Worm (Caenorhabditis elegans) whole organism, L4/young adult: Measurements from ENCODE around the gene cdd-1.
A peak's percentile ranks its signal among the peaks of the same experiment; 100 is the strongest.

Experiments
- W03F9.2 ChIP-seq: fragments of 150-350 bp; optimal IDR thresholded peaks from 2 replicates; lab custom pipeline; 2014; ENCODE audit warnings: missing biosample characterization, missing genetic modification characterization
- dao-5 ChIP-seq: sonication (generic microtip); optimal IDR thresholded peaks from 2 replicates; lab custom pipeline; 2016; ENCODE audit warnings: missing genotype, missing genetic modification characterization, moderate library complexity, missing compliant biosample characterization
- him-1 ChIP-seq: sonication (generic microtip); optimal IDR thresholded peaks from 2 replicates; lab custom pipeline; 2016; ENCODE audit warnings: missing genotype, missing genetic modification reagents, missing genetic modification characterization, missing compliant biosample characterization

The cdd-1 gene

ce11 chrX:8210999-8211398, at the start of gene cdd-1:
TSS of gene cdd-1 (minus strand) at chrX:8211149.
- no peak for TF ChIP-seq W03F9.2 (tag; lab: Kevin White, UChicago)
- TF ChIP-seq dao-5: no peak
- TF ChIP-seq him-1: no peak

DNA sequence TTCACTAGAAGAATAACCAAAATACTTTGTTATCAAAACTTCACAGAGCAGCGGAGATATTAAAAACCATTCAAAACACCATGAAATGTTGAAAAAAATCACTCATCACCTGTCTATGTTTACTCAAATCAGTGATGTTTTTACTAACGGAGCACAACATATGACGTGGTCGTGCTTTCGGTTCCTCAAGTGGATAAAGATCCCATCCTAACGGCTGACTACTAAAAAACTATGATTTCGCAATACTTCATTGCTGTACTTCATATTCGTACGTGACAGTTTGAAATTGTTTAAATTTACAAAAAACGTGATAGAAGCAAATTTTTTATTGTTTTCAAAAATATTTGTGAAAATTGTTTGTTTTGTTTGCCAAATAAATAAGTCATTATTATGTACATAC, 46.7 kb upstream of the cdd-1 start:
- TF ChIP-seq him-1: no peak
- no peak for TF ChIP-seq W03F9.2 (tag; lab: Kevin White, UChicago)
- TF ChIP-seq dao-5: no peak

DNA sequence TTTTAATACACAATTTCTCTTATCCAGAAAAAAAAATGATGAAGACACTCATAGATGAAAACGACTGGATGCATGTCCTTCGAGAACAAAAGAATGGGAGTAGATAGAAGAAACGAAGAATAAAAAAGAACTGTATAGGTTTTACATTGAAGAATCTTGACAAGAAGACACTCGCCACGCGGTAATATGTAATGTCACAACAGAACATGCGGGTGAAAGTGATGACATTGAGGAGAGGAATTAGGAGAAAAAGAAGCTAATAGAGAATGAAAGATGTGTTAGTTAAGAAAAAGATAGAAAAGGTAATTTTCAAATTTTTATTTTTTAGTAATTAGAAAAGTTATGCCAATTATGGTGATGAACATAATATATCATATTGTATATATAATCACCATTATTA, 44.5 kb upstream of the cdd-1 start:
- TF ChIP-seq him-1 (no peak), dao-5 (no peak), W03F9.2 (tag; lab: Kevin White, UChicago) (no peak)

DNA sequence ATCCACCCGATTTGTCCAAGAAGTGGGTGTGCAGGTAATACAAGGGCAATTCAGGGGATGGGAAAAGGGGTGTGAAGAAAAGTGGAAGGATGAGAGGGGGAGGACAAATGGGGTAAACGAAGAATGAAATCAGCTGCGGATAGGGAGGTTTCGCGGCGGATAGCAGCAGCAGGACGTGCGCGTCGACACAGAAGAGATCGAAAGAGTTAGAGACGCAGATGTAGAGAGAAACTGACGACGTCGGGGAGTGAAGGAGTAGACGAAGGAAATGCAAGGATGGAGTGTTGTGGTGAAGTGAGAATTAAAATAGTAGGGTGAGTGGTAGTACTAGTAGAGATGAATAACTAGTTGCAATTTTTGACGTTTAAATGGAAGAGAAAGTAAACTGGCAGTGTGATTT, 41.3 kb upstream of the cdd-1 start, which contains the start of gene M60.6:
M60.6 (minus strand) TSS at position 166 of the 400 bp plus-strand sequence.
- TF ChIP-seq W03F9.2 (tag; lab: Kevin White, UChicago) (no peak), dao-5 (no peak), him-1 (no peak)

DNA sequence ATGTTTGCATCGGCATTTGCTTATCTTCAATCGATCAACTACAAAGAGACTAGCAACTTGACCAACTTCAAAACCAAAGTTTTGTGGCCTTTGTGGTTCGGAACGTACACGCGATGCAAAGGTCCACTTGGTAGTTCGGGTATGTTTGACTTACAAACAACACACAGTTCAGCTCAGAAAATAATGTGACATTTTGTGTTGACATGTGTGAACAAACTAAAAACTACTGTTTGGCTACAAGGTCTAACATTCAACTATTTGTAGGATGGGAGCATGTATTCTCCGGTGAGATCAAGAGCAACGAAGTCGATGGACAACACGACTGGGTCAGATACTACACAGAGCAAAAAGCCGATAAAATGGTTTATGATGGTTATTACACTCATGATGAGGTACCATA, 36.1 kb upstream of the cdd-1 start:
- TF ChIP-seq dao-5 (no peak), him-1 (no peak), W03F9.2 (tag; lab: Kevin White, UChicago) (no peak)

DNA sequence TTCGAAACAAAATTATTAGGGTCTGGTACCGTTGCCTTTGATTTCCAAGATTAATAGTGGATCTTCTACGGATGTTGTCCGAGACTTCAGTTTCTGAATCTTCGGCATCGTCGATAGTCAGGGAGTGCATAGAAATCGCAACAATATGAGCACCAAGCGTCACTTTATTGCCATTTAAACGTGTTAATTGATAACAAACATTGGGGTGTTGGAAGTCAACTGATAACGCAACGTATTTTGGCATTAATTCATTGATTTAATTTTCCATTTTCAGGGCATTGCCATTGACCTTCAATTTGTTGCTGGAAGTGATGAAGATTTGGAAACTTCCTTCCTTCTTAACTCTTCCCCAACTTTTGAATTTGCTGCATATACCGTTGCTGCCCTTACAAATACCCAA, 35.2 kb upstream of the cdd-1 start, which contains the start of gene kqt-2:
kqt-2 (minus strand) TSS at position 244 of the 400 bp plus-strand sequence.
- TF ChIP-seq him-1 (no peak), W03F9.2 (tag; lab: Kevin White, UChicago) (no peak), dao-5 (no peak)

- TF ChIP-seq him-1: no peak
- TF ChIP-seq dao-5: no peak
- no peak for TF ChIP-seq W03F9.2 (tag; lab: Kevin White, UChicago)
Measured at ce11 chrX:8243116-8243515, 32.2 kb upstream of the cdd-1 start.

- TF ChIP-seq W03F9.2 (tag; lab: Kevin White, UChicago) (no peak), dao-5 (no peak), him-1 (no peak)
Measured at ce11 chrX:8241906-8242305, 31.0 kb upstream of the cdd-1 start, which contains the start of gene endu-2. TSS of gene endu-2 (plus strand) at chrX:8242301.

ce11 chrX:8238639-8239055, 27.7 kb upstream of the cdd-1 start:
- TF ChIP-seq dao-5 (no peak), W03F9.2 (tag; lab: Kevin White, UChicago) (no peak), him-1 (no peak)

- TF ChIP-seq W03F9.2 (tag; lab: Kevin White, UChicago): no peak
- no peak for TF ChIP-seq dao-5
- no peak for TF ChIP-seq him-1
Measured at ce11 chrX:8236515-8236914, 25.6 kb upstream of the cdd-1 start.

- TF ChIP-seq W03F9.2 (tag; lab: Kevin White, UChicago) (no peak), dao-5 (no peak), him-1 (no peak)
Measured at ce11 chrX:8235994-8236393, 25.0 kb upstream of the cdd-1 start, which contains the start of gene M60.4. TSS of gene M60.4 (minus strand) at chrX:8236314.

- TF ChIP-seq W03F9.2 (tag; lab: Kevin White, UChicago) (no peak), dao-5 (no peak), him-1 (no peak)
Measured at ce11 chrX:8233554-8233953, 22.6 kb upstream of the cdd-1 start.

DNA sequence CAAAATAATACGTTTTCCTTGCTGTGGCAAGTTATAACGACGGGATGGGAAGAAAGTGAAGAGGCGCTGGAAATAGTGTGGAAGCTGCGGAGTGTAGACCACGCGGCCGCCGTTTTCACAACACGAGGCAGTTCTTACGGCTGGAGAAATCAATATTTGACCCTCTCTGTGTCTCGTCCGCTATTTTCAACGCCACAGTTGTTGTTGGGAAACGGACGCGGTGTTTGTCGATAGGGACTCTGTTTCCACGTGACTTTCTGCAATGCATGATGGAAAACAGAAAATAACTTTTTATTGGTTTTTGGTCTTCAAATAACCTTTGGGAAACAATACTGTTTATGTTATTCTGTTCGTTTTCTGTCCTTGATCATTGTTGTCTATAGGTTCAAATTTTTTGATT, 20.9 kb upstream of the cdd-1 start, which contains the start of gene K02A6.3:
K02A6.3 (minus strand) TSS at position 74 of the 400 bp plus-strand sequence.
- TF ChIP-seq W03F9.2 (tag; lab: Kevin White, UChicago): peak; percentile 58
- no peak for TF ChIP-seq dao-5

- no peak for TF ChIP-seq dao-5
- TF ChIP-seq him-1: no peak
- no peak for TF ChIP-seq W03F9.2 (tag; lab: Kevin White, UChicago)
Measured at ce11 chrX:8230579-8230978, 19.6 kb upstream of the cdd-1 start.

DNA sequence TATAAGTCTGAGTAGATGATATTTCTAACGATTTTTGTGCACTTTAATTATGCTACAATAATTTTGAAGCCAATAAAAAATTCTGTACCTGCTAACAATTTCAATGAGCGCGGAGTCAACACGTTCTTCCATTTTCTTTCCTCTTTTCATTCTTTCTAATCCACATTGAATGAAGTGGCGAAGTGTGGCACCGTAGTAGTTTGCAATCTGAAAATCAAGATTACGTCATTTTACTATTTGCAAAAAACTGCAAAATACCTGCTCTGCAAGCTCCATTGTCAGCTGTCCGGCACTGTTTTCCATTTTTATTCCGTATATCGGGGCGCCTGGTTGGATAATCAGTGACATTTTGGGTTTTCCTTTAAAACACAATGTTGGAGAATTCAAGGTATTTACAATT, 18.3 kb upstream of the cdd-1 start:
- no peak for TF ChIP-seq him-1
- no peak for TF ChIP-seq dao-5
- no peak for TF ChIP-seq W03F9.2 (tag; lab: Kevin White, UChicago)

DNA sequence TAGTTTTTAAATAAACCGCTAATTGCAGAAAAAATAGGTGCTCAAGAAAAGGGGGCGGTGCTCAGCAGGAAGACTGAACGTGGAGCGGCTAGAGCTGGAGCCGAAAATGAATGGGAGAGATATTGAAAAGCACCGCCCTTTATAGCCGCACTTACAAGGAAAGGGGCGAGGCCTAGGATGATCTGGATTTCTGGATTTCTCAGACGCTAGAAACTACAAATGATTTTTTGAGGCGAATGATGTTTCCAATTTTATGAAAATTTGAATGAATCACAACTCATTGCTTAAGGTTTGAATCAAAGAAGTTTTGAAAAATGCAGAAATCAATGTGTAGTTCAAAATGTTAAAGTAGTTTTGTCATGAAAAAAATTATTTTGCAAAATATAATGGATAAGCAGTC, 14.0 kb upstream of the cdd-1 start, which contains the start of gene K02A6.2:
K02A6.2 (minus strand) TSS at position 101 of the 400 bp plus-strand sequence.
- TF ChIP-seq dao-5: no peak
- no peak for TF ChIP-seq him-1
- TF ChIP-seq W03F9.2 (tag; lab: Kevin White, UChicago): no peak
